Worm (Caenorhabditis elegans): ENCODE measurements around the gene sms-5.

ce11 chrII:526375-526774, 31.2 kb downstream of the sms-5 start, which contains the start of gene lgc-34:
- TF ChIP-seq ceh-62 (tag; optimal IDR thresholded peaks at IDR 0.05) (no peak), F49E8.2 (tag; optimal IDR thresholded peaks at IDR 0.05; ENCODE audit: borderline replicate concordance) (no peak), snpc-4 (tag; optimal IDR thresholded peaks at IDR 0.05) (no peak)
